Worm (Caenorhabditis elegans) whole organism, L4 larva: Measurements from ENCODE around the gene R04B5.6.

ENCODE experiments used
- F44E2.7 ChIP-seq: fragments of 200-800 bp; sonication (Bioruptor generic); IDR thresholded peaks from 2 replicates; pipeline ENCODE4 v2.1.2; 2022; ENCODE audit warnings: missing genetic modification characterization, missing compliant biosample characterization
- F49E8.2 ChIP-seq: sonication (generic microtip); optimal IDR thresholded peaks from 2 replicates; lab custom pipeline; 2016; ENCODE audit warnings: missing compliant biosample characterization, mild to moderate bottlenecking, missing genetic modification characterization, borderline replicate concordance
- Y48G9A.11 ChIP-seq: fragments of 200-800 bp; sonication (Bioruptor generic); IDR thresholded peaks from 2 replicates; pipeline ENCODE4 v1.3.6; 2022; ENCODE audit warnings: missing genetic modification reagents, missing genetic modification characterization, missing compliant biosample characterization
- Y5F2A.4 ChIP-seq: fragments of 200-800 bp; sonication (Bioruptor generic); optimal IDR thresholded peaks from 2 replicates; lab custom pipeline; 2018; ENCODE audit warnings: mild to moderate bottlenecking, missing genetic modification characterization, missing compliant biosample characterization
- arid-1 ChIP-seq: fragments of 200-800 bp; sonication (Bioruptor generic); conservative IDR thresholded peaks from 2 replicates; pipeline ENCODE4 v1.3.6; 2022; ENCODE audit warnings: missing genetic modification reagents, missing genetic modification characterization, missing compliant biosample characterization
- daf-16 ChIP-seq, 3 experiments: sonication (generic microtip); optimal IDR thresholded peaks; 2 replicates each; lab custom pipeline; 2016 to 2017; ENCODE audit warnings: missing genetic modification characterization in 3 of 3, missing genetic modification reagents in 3 of 3, mild to moderate bottlenecking in 2 of 3, missing compliant biosample characterization in 2 of 3, missing biosample characterization in 1 of 3, moderate library complexity in 1 of 3
- daf-8 ChIP-seq: fragments of 200-800 bp; sonication (Bioruptor generic); IDR thresholded peaks from 2 replicates; pipeline ENCODE4 v1.3.6; 2022; ENCODE audit warnings: missing genetic modification characterization, missing compliant biosample characterization
- dmd-6 ChIP-seq: fragments of 200-800 bp; sonication (Bioruptor generic); IDR thresholded peaks from 2 replicates; pipeline ENCODE4 v1.3.6; 2022; ENCODE audit warnings: missing genetic modification reagents, missing genetic modification characterization, missing compliant biosample characterization
- dmd-8 ChIP-seq: fragments of 200-800 bp; sonication (Bioruptor generic); IDR thresholded peaks from 2 replicates; pipeline ENCODE4 v1.3.6; 2022; ENCODE audit warnings: missing genetic modification characterization, missing compliant biosample characterization
- dmd-9 ChIP-seq: fragments of 200-800 bp; sonication (Bioruptor generic); IDR thresholded peaks from 2 replicates; pipeline ENCODE4 v1.3.6; 2022; ENCODE audit warnings: missing genetic modification reagents, missing genetic modification characterization, missing compliant biosample characterization
- duxl-1 ChIP-seq: sonication (generic microtip); optimal IDR thresholded peaks from 2 replicates; lab custom pipeline; 2016; ENCODE audit warnings: mild to moderate bottlenecking, missing genetic modification characterization, moderate library complexity, missing compliant biosample characterization; ENCODE audit not compliant: poor library complexity
- dve-1 ChIP-seq: sonication (generic microtip); optimal IDR thresholded peaks from 2 replicates; lab custom pipeline; 2017; ENCODE audit warnings: antibody characterized with exemption, mild to moderate bottlenecking, missing genetic modification characterization, missing compliant biosample characterization; ENCODE audit not compliant: insufficient read depth
- egl-27 ChIP-seq: sonication (generic microtip); optimal IDR thresholded peaks from 3 replicates; lab custom pipeline; 2017; ENCODE audit warnings: missing biosample characterization, missing genetic modification reagents, missing genetic modification characterization
- egl-43 ChIP-seq: fragments of 200-800 bp; sonication (Bioruptor generic); IDR thresholded peaks from 2 replicates; pipeline ENCODE4 v1.3.6; 2022; ENCODE audit warnings: missing genetic modification reagents, missing genetic modification characterization, missing compliant biosample characterization
- fos-1 ChIP-seq: fragments of 150-350 bp; optimal IDR thresholded peaks from 2 replicates; lab custom pipeline; 2014; ENCODE audit warnings: missing biosample characterization, missing genetic modification characterization
- lin-1 ChIP-seq: fragments of 200-800 bp; sonication (Bioruptor generic); IDR thresholded peaks from 2 replicates; pipeline ENCODE4 v1.3.6; 2022; ENCODE audit warnings: missing genetic modification reagents, missing genetic modification characterization, missing compliant biosample characterization
- lin-15B ChIP-seq: fragments of 150-350 bp; sonication (generic microtip); optimal IDR thresholded peaks from 3 replicates; lab custom pipeline; 2014; ENCODE audit warnings: missing biosample characterization, missing genetic modification characterization
- lin-29 ChIP-seq: fragments of 200-800 bp; sonication (Bioruptor generic); IDR thresholded peaks from 2 replicates; pipeline ENCODE4 v1.3.6; 2022; ENCODE audit warnings: missing genetic modification reagents, missing genetic modification characterization, missing compliant biosample characterization
- lin-38 ChIP-seq: fragments of 200-800 bp; sonication (Bioruptor generic); IDR thresholded peaks from 2 replicates; pipeline ENCODE4 v1.3.6; 2022; ENCODE audit warnings: missing genetic modification reagents, missing genetic modification characterization, missing compliant biosample characterization
- lir-3 ChIP-seq: sonication (generic microtip); optimal IDR thresholded peaks from 2 replicates; lab custom pipeline; 2016; ENCODE audit warnings: mild to moderate bottlenecking, missing genetic modification characterization, missing compliant biosample characterization
- mdt-29 ChIP-seq: fragments of 200-800 bp; sonication (Bioruptor generic); IDR thresholded peaks from 2 replicates; pipeline ENCODE4 v1.3.6; 2022; ENCODE audit warnings: missing genetic modification reagents, missing genetic modification characterization, missing compliant biosample characterization
- mes-2 ChIP-seq: sonication (generic microtip); optimal IDR thresholded peaks from 2 replicates; lab custom pipeline; 2016; ENCODE audit warnings: missing genotype, mild to moderate bottlenecking, missing genetic modification characterization, missing compliant biosample characterization; ENCODE audit not compliant: poor library complexity, severe bottlenecking
- nhr-102 ChIP-seq: sonication (generic microtip); optimal IDR thresholded peaks from 2 replicates; lab custom pipeline; 2016; ENCODE audit warnings: mild to moderate bottlenecking, missing genetic modification characterization, moderate library complexity, missing compliant biosample characterization
- nhr-11 ChIP-seq: fragments of 150-350 bp; optimal IDR thresholded peaks from 2 replicates; lab custom pipeline; 2014; ENCODE audit warnings: missing biosample characterization, missing genetic modification characterization
- nhr-111 ChIP-seq: fragments of 200-800 bp; sonication (Bioruptor generic); optimal IDR thresholded peaks from 2 replicates; lab custom pipeline; 2018; ENCODE audit warnings: mild to moderate bottlenecking, missing genetic modification characterization, missing compliant biosample characterization
- nhr-28 ChIP-seq: fragments of 150-350 bp; optimal IDR thresholded peaks from 2 replicates; lab custom pipeline; 2014; ENCODE audit warnings: missing biosample characterization, missing genetic modification characterization
- nhr-77 ChIP-seq: fragments of 150-350 bp; optimal IDR thresholded peaks from 2 replicates; lab custom pipeline; 2014; ENCODE audit warnings: missing biosample characterization, missing genetic modification characterization
- saeg-2 ChIP-seq: fragments of 200-800 bp; sonication (Bioruptor generic); IDR thresholded peaks from 2 replicates; pipeline ENCODE4 v1.3.6; 2022; ENCODE audit warnings: missing genetic modification reagents, missing genetic modification characterization, missing compliant biosample characterization
- set-16 ChIP-seq: fragments of 200-800 bp; sonication (Bioruptor generic); IDR thresholded peaks from 2 replicates; pipeline ENCODE4 v1.3.6; 2022; ENCODE audit warnings: missing genetic modification reagents, missing genetic modification characterization, missing compliant biosample characterization
- spr-3 ChIP-seq: fragments of 200-800 bp; sonication (Bioruptor generic); optimal IDR thresholded peaks from 2 replicates; lab custom pipeline; 2018; ENCODE audit warnings: mild to moderate bottlenecking, missing genetic modification characterization, missing compliant biosample characterization
- unc-62 ChIP-seq, 3 experiments: fragments of 150-350 bp in 1 of 3; sonication (generic microtip); optimal IDR thresholded peaks in 2 of 3; peaks in 1 of 3; 1 replicate in 1 of 3; 2 replicates in 2 of 3; lab custom pipeline; 2014 to 2017; ENCODE audit warnings: missing biosample characterization in 3 of 3, missing genetic modification characterization in 3 of 3, missing genetic modification reagents in 3 of 3, missing genotype in 1 of 3
- zip-11 ChIP-seq: fragments of 200-800 bp; sonication (Bioruptor generic); IDR thresholded peaks from 2 replicates; pipeline ENCODE4 v1.3.6; 2022; ENCODE audit warnings: missing genetic modification characterization, missing compliant biosample characterization

Gene R04B5.6

DNA sequence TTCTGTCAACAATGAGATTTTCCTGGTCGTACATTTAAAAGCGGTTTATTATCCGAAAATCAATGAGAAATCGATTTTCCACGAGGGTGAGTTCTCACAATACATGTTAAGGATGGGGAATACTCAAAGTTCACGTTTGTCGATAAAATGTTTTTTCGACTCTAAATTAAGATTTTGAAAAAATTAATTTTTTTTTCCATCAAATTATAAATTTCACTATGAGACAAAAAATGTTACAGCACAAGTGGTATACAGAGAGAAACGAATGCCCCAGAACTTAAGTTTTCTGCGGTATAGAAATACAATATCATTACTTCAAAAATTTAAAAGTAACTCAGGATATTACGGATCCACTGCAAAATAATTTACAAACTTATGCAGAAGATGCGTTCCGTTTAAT, 6.7 kb upstream of the R04B5.6 start, which contains the start of gene R04B5.1:
TSS of gene R04B5.1 (minus strand) at position 101 of the 400 bp plus-strand sequence.
- TF ChIP-seq nhr-77 (tag; lab: Kevin White, UChicago) (no peak), arid-1 (GFP tag; lab: Robert Waterston, UW) (no peak), lin-1 (GFP tag; lab: Robert Waterston, UW) (no peak), lin-38 (GFP tag; lab: Robert Waterston, UW) (no peak), F44E2.7 (GFP tag; lab: Robert Waterston, UW) (no peak), nhr-102 (tag; lab: Kevin White, UChicago) (no peak), egl-27 (tag; lab: Kevin White, UChicago) (no peak), lin-15B (no peak), Y5F2A.4 (GFP tag; lab: Kevin White, UChicago) (no peak), daf-8 (no peak), mes-2 (no peak), unc-62 (GFP tag; optimal IDR thresholded peaks at IDR 0.05 in 1 of 2; lab: Kevin White, UChicago) (no peak), unc-62 (tag; optimal IDR thresholded peaks at IDR 0.05; lab: Kevin White, UChicago) (no peak), duxl-1 (tag; lab: Kevin White, UChicago) (no peak)

ce11 chrV:10080905-10081304, 4.1 kb upstream of the R04B5.6 start:
- TF ChIP-seq zip-11 (GFP tag; lab: Robert Waterston, UW) (no peak), F49E8.2 (no peak), unc-62 (GFP tag; optimal IDR thresholded peaks at IDR 0.05 in 1 of 2; lab: Kevin White, UChicago) (peak in 1 of 2 experiments; percentile 94), unc-62 (tag; optimal IDR thresholded peaks at IDR 0.05; lab: Kevin White, UChicago) (no peak)

DNA sequence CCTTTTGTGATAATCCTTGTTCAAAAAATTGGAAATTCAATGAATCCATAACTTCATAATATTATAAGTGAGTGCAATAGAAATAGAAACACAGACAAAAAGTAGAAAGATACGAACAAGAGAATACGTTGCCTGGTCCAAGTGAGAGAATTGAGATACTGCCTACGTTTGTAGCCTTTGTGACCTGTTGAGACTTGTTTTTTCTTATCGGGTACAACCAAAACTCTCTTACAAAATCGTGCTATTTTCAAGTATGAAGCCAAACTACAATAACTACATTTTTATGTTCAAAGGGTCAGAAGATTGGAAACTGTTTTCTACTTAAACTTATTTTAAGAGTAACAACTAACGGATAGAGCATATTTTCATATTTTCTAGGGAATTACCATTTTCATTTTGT, 3.3 kb upstream of the R04B5.6 start, which contains the start of gene nhr-205:
TSS of gene nhr-205 (minus strand) at position 141 of the 400 bp plus-strand sequence.
- TF ChIP-seq unc-62 (GFP tag; optimal IDR thresholded peaks at IDR 0.05 in 1 of 2; lab: Kevin White, UChicago) = no peak
- no peak for TF ChIP-seq unc-62 (tag; optimal IDR thresholded peaks at IDR 0.05; lab: Kevin White, UChicago)
- TF ChIP-seq mdt-29 = no peak
- no peak for TF ChIP-seq egl-43 (GFP tag; lab: Robert Waterston, UW)
- no peak for TF ChIP-seq spr-3 (GFP tag; lab: Kevin White, UChicago)
- no peak for TF ChIP-seq lir-3 (tag; lab: Kevin White, UChicago)
- TF ChIP-seq arid-1 (GFP tag; lab: Robert Waterston, UW) = no peak
- no peak for TF ChIP-seq dmd-8 (GFP tag; lab: Robert Waterston, UW)
- TF ChIP-seq set-16 (GFP tag; lab: Robert Waterston, UW) = no peak
- peak; percentile 89 for TF ChIP-seq nhr-28 (tag; lab: Kevin White, UChicago)
- TF ChIP-seq dmd-9 (GFP tag; lab: Robert Waterston, UW) = no peak
- TF ChIP-seq lin-29 (GFP tag; lab: Robert Waterston, UW) = no peak
- peak; percentile 89 for TF ChIP-seq nhr-77 (tag; lab: Kevin White, UChicago)
- no peak for TF ChIP-seq Y48G9A.11 (GFP tag; lab: Robert Waterston, UW)
- TF ChIP-seq, all 104 proteins: peak for 2

DNA sequence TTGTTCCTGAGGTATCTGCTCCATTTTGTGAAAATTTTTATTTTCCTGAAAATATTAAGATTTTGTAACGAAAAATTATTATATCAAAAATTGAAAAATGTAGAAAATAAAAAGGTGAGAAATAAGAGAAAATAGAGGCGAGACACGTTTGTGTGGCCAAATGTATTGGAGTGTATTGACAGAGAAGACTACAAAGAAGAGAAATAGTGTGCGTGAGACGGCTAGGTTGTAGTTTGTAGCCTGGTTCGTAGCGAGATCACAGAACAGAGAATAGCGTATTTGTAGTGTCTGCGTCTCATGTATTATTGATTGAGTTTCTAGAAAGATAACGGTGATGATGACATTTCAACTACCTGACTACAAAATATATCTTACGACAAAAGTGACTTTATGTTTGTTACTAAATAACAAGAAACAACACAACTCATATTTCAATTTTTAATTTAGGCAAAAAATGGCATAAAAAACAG, 930 bp upstream of the R04B5.6 start, which contains the start of gene nhr-12:
TSS of gene nhr-12 (minus strand) at position 51 of the 470 bp plus-strand sequence.
- TF ChIP-seq saeg-2 (GFP tag; lab: Robert Waterston, UW) = no peak
- TF ChIP-seq nhr-28 (tag; lab: Kevin White, UChicago) = peak; percentile 91
- no peak for TF ChIP-seq fos-1
- TF ChIP-seq dve-1 = peak; percentile 65
- TF ChIP-seq unc-62 (GFP tag; optimal IDR thresholded peaks at IDR 0.05 in 1 of 2; lab: Kevin White, UChicago) = peak in 1 of 2 experiments; percentile 10
- TF ChIP-seq unc-62 (tag; optimal IDR thresholded peaks at IDR 0.05; lab: Kevin White, UChicago) = no peak
- TF ChIP-seq daf-16 (GFP tag; optimal IDR thresholded peaks at IDR 0.05; lab: Kevin White, UChicago) = no peak
- TF ChIP-seq daf-16 (tag; optimal IDR thresholded peaks at IDR 0.05; lab: Kevin White, UChicago) = peak; percentile 59
- TF ChIP-seq dmd-6 (GFP tag; lab: Robert Waterston, UW) = 0 out of 2 replicates have a peak, but pooled peaks have one; percentile 22
- peak; percentile 10 for TF ChIP-seq nhr-102 (tag; lab: Kevin White, UChicago)
- no peak for TF ChIP-seq mdt-29
- no peak for TF ChIP-seq duxl-1 (tag; lab: Kevin White, UChicago)
- peak; percentile 0 for TF ChIP-seq nhr-11 (tag; lab: Kevin White, UChicago)
- TF ChIP-seq nhr-111 (GFP tag; lab: Kevin White, UChicago) = no peak
- no peak for TF ChIP-seq zip-11 (GFP tag; lab: Robert Waterston, UW)
